Fruit fly (Drosophila melanogaster) S2 (cell line): Measurements from ENCODE around the gene CG6144.

Experiments
- CG8478 ChIP-seq: fragments of >200 bp; optimal IDR thresholded peaks from 2 replicates; lab custom pipeline; 2018
- CTCF ChIP-seq, 2 experiments: fragments of >200 bp; optimal IDR thresholded peaks; 2 replicates each; lab custom pipeline; 2018

DNA sequence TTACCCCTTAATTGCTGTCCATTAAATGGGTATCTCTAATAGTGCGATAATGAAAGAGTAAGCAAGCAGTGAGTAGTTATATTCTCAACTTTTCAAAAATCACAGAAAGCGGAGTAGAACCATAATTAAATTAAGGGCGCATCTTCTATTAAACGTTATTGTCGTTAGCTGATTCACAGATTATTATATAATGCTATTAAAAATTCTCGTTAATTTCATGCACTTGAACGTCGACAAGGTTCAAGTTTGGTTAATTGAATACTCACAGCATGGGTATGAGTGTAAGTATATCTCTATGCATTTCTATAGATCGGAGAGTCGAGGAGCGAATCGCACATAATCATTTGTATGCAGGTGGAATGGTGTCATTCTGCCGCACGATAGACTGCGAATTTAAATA is 22.3 kb downstream of the CG6144 start:
- TF ChIP-seq CTCF (optimal IDR thresholded peaks at IDR 0.05; lab: Kevin White, UChicago) (no peak), CG8478 (no peak)
